Fruit fly (Drosophila melanogaster) whole organism, embryonic: ENCODE measurements around the gene CG14995.

ENCODE experiments used
- Abd-B ChIP-seq: fragments of 200-800 bp; sonication (Bioruptor generic); optimal IDR thresholded peaks from 2 replicates; lab custom pipeline; 2018; ENCODE audit warnings: missing biosample characterization, mild to moderate bottlenecking, missing genetic modification characterization, moderate library complexity
- Ada2b ChIP-seq: fragments of 200-800 bp; sonication (Bioruptor generic); IDR thresholded peaks from 2 replicates; pipeline ENCODE4 v1.3.6; 2022; ENCODE audit warnings: missing biosample characterization, missing genetic modification characterization
- BtbVII ChIP-seq: fragments of 200-800 bp; sonication (Bioruptor generic); optimal IDR thresholded peaks from 3 replicates; lab custom pipeline; 2017; ENCODE audit warnings: missing biosample characterization, mild to moderate bottlenecking, missing genetic modification characterization
- CG10959 ChIP-seq: fragments of 200-800 bp; sonication (Bioruptor generic); IDR thresholded peaks from 2 replicates; pipeline ENCODE4 v1.3.6; 2022; ENCODE audit warnings: missing biosample characterization, missing genetic modification characterization
- CG11504 ChIP-seq: fragments of 200-800 bp; sonication (Bioruptor generic); optimal IDR thresholded peaks from 3 replicates; lab custom pipeline; 2019; ENCODE audit warnings: missing biosample characterization, mild to moderate bottlenecking, missing genetic modification characterization, moderate library complexity
- CG12104 ChIP-seq: fragments of 200-800 bp; sonication (Bioruptor generic); optimal IDR thresholded peaks from 3 replicates; lab custom pipeline; 2016; ENCODE audit warnings: missing biosample characterization, missing genetic modification characterization
- CG12219 ChIP-seq: fragments of 200-800 bp; sonication (Bioruptor generic); optimal IDR thresholded peaks from 3 replicates; lab custom pipeline; 2018; ENCODE audit warnings: missing biosample characterization, mild to moderate bottlenecking, missing genetic modification characterization
- CG12299 ChIP-seq: fragments of 200-800 bp; sonication (Bioruptor generic); optimal IDR thresholded peaks from 2 replicates; lab custom pipeline; 2018; ENCODE audit warnings: missing biosample characterization, mild to moderate bottlenecking, missing genetic modification characterization
- CG12769 ChIP-seq: fragments of 200-800 bp; sonication (Bioruptor generic); optimal IDR thresholded peaks from 2 replicates; lab custom pipeline; 2019; ENCODE audit warnings: missing biosample characterization, mild to moderate bottlenecking, missing genetic modification characterization, moderate library complexity
- CG14965 ChIP-seq: fragments of 200-800 bp; sonication (Bioruptor generic); optimal IDR thresholded peaks from 2 replicates; lab custom pipeline; 2016; ENCODE audit warnings: missing biosample characterization, missing genetic modification characterization, borderline replicate concordance
- CG16813 ChIP-seq: fragments of 200-800 bp; sonication (Bioruptor generic); IDR thresholded peaks from 3 replicates; pipeline ENCODE4 v1.3.6; 2022; ENCODE audit warnings: missing biosample characterization, missing genetic modification characterization; ENCODE audit not compliant: partially characterized antibody
- CG17359 ChIP-seq: fragments of 200-800 bp; sonication (Bioruptor generic); optimal IDR thresholded peaks from 3 replicates; lab custom pipeline; 2018; ENCODE audit warnings: missing biosample characterization, mild to moderate bottlenecking, missing genetic modification characterization, moderate library complexity
- CG17612 ChIP-seq: fragments of 200-800 bp; sonication (Bioruptor generic); IDR thresholded peaks from 2 replicates; pipeline ENCODE4 v1.3.6; 2022; ENCODE audit warnings: missing biosample characterization, missing genetic modification characterization
- CG17829 ChIP-seq: fragments of 200-800 bp; optimal IDR thresholded peaks from 2 replicates; lab custom pipeline; 2019; ENCODE audit warnings: missing biosample characterization, mild to moderate bottlenecking, missing genetic modification characterization, moderate library complexity
- CG3065 ChIP-seq: fragments of 200-800 bp; sonication (Bioruptor generic); optimal IDR thresholded peaks from 2 replicates; lab custom pipeline; 2016; ENCODE audit warnings: missing biosample characterization, missing genetic modification characterization
- CG33213 ChIP-seq: fragments of 200-800 bp; sonication (Bioruptor generic); optimal IDR thresholded peaks from 3 replicates; lab custom pipeline; 2016; ENCODE audit warnings: missing biosample characterization, missing genetic modification characterization
- CG34224 ChIP-seq: fragments of 200-800 bp; sonication (Bioruptor generic); IDR thresholded peaks from 3 replicates; pipeline ENCODE4 v1.3.6; 2022; ENCODE audit warnings: missing biosample characterization, missing genetic modification characterization; ENCODE audit not compliant: partially characterized antibody
- CG34376 ChIP-seq: fragments of 200-800 bp; sonication (Bioruptor generic); optimal IDR thresholded peaks from 2 replicates; lab custom pipeline; 2018; ENCODE audit warnings: missing biosample characterization, mild to moderate bottlenecking, missing genetic modification characterization
- CG34422 ChIP-seq: fragments of 200-800 bp; sonication (Bioruptor generic); IDR thresholded peaks from 3 replicates; pipeline ENCODE4 v1.3.6; 2022; ENCODE audit warnings: missing biosample characterization, missing genetic modification characterization
- CG5180 ChIP-seq: fragments of 200-800 bp; sonication (Bioruptor generic); optimal IDR thresholded peaks from 3 replicates; lab custom pipeline; 2017; ENCODE audit warnings: missing biosample characterization, missing genetic modification characterization, mild to moderate bottlenecking, moderate library complexity, missing genetic modification reagents
- CG6254 ChIP-seq: fragments of 200-800 bp; sonication (Bioruptor generic); optimal IDR thresholded peaks from 3 replicates; lab custom pipeline; 2017; ENCODE audit warnings: mild to moderate bottlenecking, missing biosample characterization, missing genetic modification reagents, missing genetic modification characterization
- CG6813 ChIP-seq: fragments of 200-800 bp; sonication (Bioruptor generic); optimal IDR thresholded peaks from 2 replicates; lab custom pipeline; 2017; ENCODE audit warnings: missing biosample characterization, missing genetic modification characterization, mild to moderate bottlenecking, moderate library complexity, missing genetic modification reagents
- CG7357 ChIP-seq: fragments of 200-800 bp; sonication (Bioruptor generic); IDR thresholded peaks from 3 replicates; pipeline ENCODE4 v1.3.6; 2022; ENCODE audit warnings: missing biosample characterization, missing genetic modification characterization
- CG7963 ChIP-seq: fragments of 200-800 bp; sonication (Bioruptor generic); IDR thresholded peaks from 3 replicates; pipeline ENCODE4 v1.3.6; 2022; ENCODE audit warnings: missing biosample characterization, missing genetic modification characterization; ENCODE audit not compliant: partially characterized antibody
- CG8765 ChIP-seq: fragments of 200-800 bp; sonication (Bioruptor generic); IDR thresholded peaks from 2 replicates; pipeline ENCODE4 v1.3.6; 2022; ENCODE audit warnings: missing biosample characterization, missing genetic modification characterization
- CG9817 ChIP-seq: fragments of 200-800 bp; sonication (Bioruptor generic); optimal IDR thresholded peaks from 2 replicates; lab custom pipeline; 2018; ENCODE audit warnings: missing biosample characterization, mild to moderate bottlenecking, missing genetic modification characterization, moderate library complexity
- CTCF ChIP-seq: fragments of 200-800 bp; sonication (Bioruptor generic); optimal IDR thresholded peaks from 2 replicates; lab custom pipeline; 2017; ENCODE audit warnings: missing biosample characterization, mild to moderate bottlenecking, missing genetic modification characterization, moderate library complexity
- Gug ChIP-seq: fragments of 200-800 bp; sonication (Bioruptor generic); IDR thresholded peaks from 4 replicates; pipeline ENCODE4 v1.3.6; 2022; ENCODE audit warnings: missing biosample characterization, missing genetic modification characterization
- HHEX ChIP-seq: fragments of 200-800 bp; sonication (Bioruptor generic); optimal IDR thresholded peaks from 3 replicates; lab custom pipeline; 2017; ENCODE audit warnings: missing biosample characterization, mild to moderate bottlenecking, missing genetic modification characterization, missing genetic modification reagents
- HLH3B ChIP-seq: fragments of 200-800 bp; sonication (Bioruptor generic); IDR thresholded peaks from 2 replicates; pipeline ENCODE4 v1.3.6; 2022; ENCODE audit warnings: missing biosample characterization, missing genetic modification characterization
- Hand ChIP-seq: fragments of 200-800 bp; sonication (Bioruptor generic); optimal IDR thresholded peaks from 2 replicates; lab custom pipeline; 2017; ENCODE audit warnings: mild to moderate bottlenecking, missing biosample characterization, missing genetic modification reagents, missing genetic modification characterization
- HmgZ ChIP-seq: fragments of 200-800 bp; sonication (Bioruptor generic); optimal IDR thresholded peaks from 2 replicates; lab custom pipeline; 2018; ENCODE audit warnings: missing biosample characterization, mild to moderate bottlenecking, missing genetic modification characterization
- Mrtf ChIP-seq: fragments of 200-800 bp; sonication (Bioruptor generic); IDR thresholded peaks from 3 replicates; pipeline ENCODE4 v1.3.6; 2022; ENCODE audit warnings: missing biosample characterization, missing genetic modification characterization
- amos ChIP-seq: fragments of 200-800 bp; sonication (Bioruptor generic); IDR thresholded peaks from 2 replicates; pipeline ENCODE4 v1.3.6; 2022; ENCODE audit warnings: missing biosample characterization, missing genetic modification characterization; ENCODE audit not compliant: partially characterized antibody
- az2 ChIP-seq: fragments of 200-800 bp; sonication (Bioruptor generic); optimal IDR thresholded peaks from 3 replicates; lab custom pipeline; 2016; ENCODE audit warnings: missing biosample characterization, missing genetic modification characterization
- br ChIP-seq: fragments of >200 bp; optimal IDR thresholded peaks from 2 replicates; lab custom pipeline; 2017
- cad ChIP-seq: fragments of >200 bp; optimal IDR thresholded peaks from 2 replicates; lab custom pipeline; 2017; ENCODE audit warnings: missing biosample characterization, missing genetic modification characterization
- ham ChIP-seq: fragments of 200-800 bp; sonication (Bioruptor generic); IDR thresholded peaks from 2 replicates; pipeline ENCODE4 v1.3.6; 2022; ENCODE audit warnings: missing biosample characterization, missing genetic modification characterization
- hb ChIP-seq: fragments of 200-800 bp; sonication (Bioruptor generic); IDR thresholded peaks from 3 replicates; pipeline ENCODE4 v1.3.6; 2022; ENCODE audit warnings: missing biosample characterization, missing genetic modification characterization; ENCODE audit not compliant: partially characterized antibody
- ken ChIP-seq: fragments of 200-800 bp; sonication (Bioruptor generic); IDR thresholded peaks from 3 replicates; pipeline ENCODE4 v1.3.6; 2022; ENCODE audit warnings: missing biosample characterization, missing genetic modification characterization
- lilli ChIP-seq: fragments of 200-800 bp; sonication (Bioruptor generic); optimal IDR thresholded peaks from 3 replicates; lab custom pipeline; 2016; ENCODE audit warnings: missing biosample characterization, missing genetic modification characterization
- maf-S ChIP-seq: fragments of 200-800 bp; sonication (Bioruptor generic); optimal IDR thresholded peaks from 2 replicates; lab custom pipeline; 2016; ENCODE audit warnings: missing biosample characterization, missing genetic modification characterization
- nerfin-2 ChIP-seq: fragments of 200-800 bp; sonication (Bioruptor generic); IDR thresholded peaks from 2 replicates; pipeline ENCODE4 v1.3.6; 2022; ENCODE audit warnings: missing biosample characterization, missing genetic modification characterization; ENCODE audit not compliant: partially characterized antibody
- otp ChIP-seq: fragments of 200-800 bp; sonication (Bioruptor generic); IDR thresholded peaks from 3 replicates; pipeline ENCODE4, ENCODE4 v1.3.6; 2022; ENCODE audit warnings: missing biosample characterization, missing genetic modification characterization
- pho ChIP-seq: fragments of 200-800 bp; sonication (Bioruptor generic); optimal IDR thresholded peaks from 2 replicates; lab custom pipeline; 2016; ENCODE audit warnings: missing biosample characterization, missing genetic modification characterization
- psq ChIP-seq: fragments of 200-800 bp; sonication (Bioruptor generic); optimal IDR thresholded peaks from 2 replicates; lab custom pipeline; 2017; ENCODE audit warnings: missing biosample characterization, missing genetic modification characterization
- row ChIP-seq: fragments of 200-800 bp; sonication (Bioruptor generic); IDR thresholded peaks from 3 replicates; pipeline ENCODE4 v1.3.6; 2022; ENCODE audit warnings: missing biosample characterization, missing genetic modification characterization
- shn ChIP-seq: fragments of 200-800 bp; sonication (Bioruptor generic); optimal IDR thresholded peaks from 3 replicates; lab custom pipeline; 2016; ENCODE audit warnings: missing biosample characterization, missing genetic modification characterization
- ssp ChIP-seq: fragments of 200-800 bp; sonication (Bioruptor generic); IDR thresholded peaks from 2 replicates; pipeline ENCODE4 v1.3.6; 2022; ENCODE audit warnings: missing biosample characterization, missing genetic modification characterization
- tap ChIP-seq: fragments of 200-800 bp; optimal IDR thresholded peaks from 3 replicates; lab custom pipeline; 2019; ENCODE audit warnings: missing biosample characterization, mild to moderate bottlenecking, missing genetic modification characterization, moderate library complexity
- tll ChIP-seq, 2 experiments: fragments of 200-800 bp in 1 of 2; fragments of >200 bp in 1 of 2; sonication (Bioruptor generic) in 1 of 2; optimal IDR thresholded peaks; 2 replicates each; lab custom pipeline; 2017 to 2019; ENCODE audit warnings: missing biosample characterization in 2 of 2, missing genetic modification characterization in 2 of 2, mild to moderate bottlenecking in 1 of 2, moderate library complexity in 1 of 2
- yki ChIP-seq: fragments of >200 bp; optimal IDR thresholded peaks from 3 replicates; lab custom pipeline; 2018

The CG14995 gene

dm6 chr3L:4071561-4072049 is 31.5 kb downstream of the CG14995 start, which contains the start of gene wit (continued):
- TF ChIP-seq tll (GFP tag; optimal IDR thresholded peaks at IDR 0.05; lab: Kevin White, UChicago) (no peak), CG34376 (GFP tag; lab: Kevin White, UChicago) (peak; percentile 43), br (no peak), lilli (GFP tag; lab: Kevin White, UChicago) (peak; percentile 25), az2 (GFP tag; lab: Kevin White, UChicago) (no peak), CG12104 (GFP tag; lab: Kevin White, UChicago) (no peak), CG12219 (GFP tag; lab: Kevin White, UChicago) (no peak), CG8765 (GFP tag; lab: Robert Waterston, UW) (no peak), CG34224 (GFP tag; lab: Robert Waterston, UW) (peak; percentile 75), Gug (no peak), CG5180 (GFP tag; lab: Kevin White, UChicago) (no peak), CG12299 (peak; percentile 21), nerfin-2 (GFP tag; lab: Robert Waterston, UW) (no peak), CG33213 (GFP tag; lab: Kevin White, UChicago) (peak; percentile 23), CG3065 (no peak), BtbVII (GFP tag; lab: Kevin White, UChicago) (peak; percentile 66), CG9817 (tag; lab: Kevin White, UChicago) (no peak), Abd-B (GFP tag; lab: Kevin White, UChicago) (no peak), row (GFP tag; lab: Robert Waterston, UW) (peak; percentile 42; the same call in 1 of the 3 replicates), hb (GFP tag; lab: Robert Waterston, UW) (no peak), CG14965 (GFP tag; lab: Kevin White, UChicago) (no peak), HLH3B (GFP tag; lab: Robert Waterston, UW) (no peak), CG16813 (GFP tag; lab: Robert Waterston, UW) (no peak), pho (peak; percentile 22), psq (GFP tag; lab: Kevin White, UChicago) (peak; percentile 92), CG7357 (GFP tag; lab: Robert Waterston, UW) (no peak), CG10959 (GFP tag; lab: Robert Waterston, UW) (no peak), CG6813 (GFP tag; lab: Kevin White, UChicago) (peak; percentile 43), ken (GFP tag; lab: Robert Waterston, UW) (no peak), maf-S (no peak), ham (GFP tag; lab: Robert Waterston, UW) (no peak), HmgZ (peak; percentile 26), CG17829 (tag; lab: Kevin White, UChicago) (no peak), CG6254 (no peak), cad (GFP tag; lab: Kevin White, UChicago) (no peak), amos (GFP tag; lab: Robert Waterston, UW) (no peak; the same call in 1 of the 2 replicates), CG11504 (tag; lab: Kevin White, UChicago) (no peak), ssp (no peak), CG17359 (tag; lab: Kevin White, UChicago) (peak; percentile 16), tap (tag; lab: Kevin White, UChicago) (no peak), CG17612 (no peak), Ada2b (no peak), CG12769 (tag; lab: Kevin White, UChicago) (peak; percentile 90), CTCF (GFP tag; lab: Kevin White, UChicago) (no peak), Hand (GFP tag; lab: Kevin White, UChicago) (peak; percentile 55), HHEX (no peak), CG7963 (GFP tag; lab: Robert Waterston, UW) (no peak), yki (lab: Kevin White, UChicago) (peak; percentile 57), CG34422 (peak; percentile 79; the same call in 1 of the 3 replicates), Mrtf (GFP tag; lab: Robert Waterston, UW) (no peak), shn (GFP tag; lab: Kevin White, UChicago) (no peak), otp (peak; percentile 58; the same call in 2 of the 3 replicates)
